Worm (Caenorhabditis elegans) whole organism, L1 larva: ENCODE data around the gene cdc-14.

Experiments
- Y116A8C.19 ChIP-seq: sonication (generic microtip); optimal IDR thresholded peaks from 2 replicates; lab custom pipeline; 2016; ENCODE audit warnings: missing compliant biosample characterization, missing genetic modification characterization, borderline replicate concordance
- alr-1 ChIP-seq: fragments of 200-800 bp; sonication (Bioruptor generic); optimal IDR thresholded peaks from 2 replicates; lab custom pipeline; 2018; ENCODE audit warnings: borderline replicate concordance, mild to moderate bottlenecking, missing genetic modification characterization, missing compliant biosample characterization
- ceh-90 ChIP-seq: sonication (generic microtip); optimal IDR thresholded peaks from 2 replicates; lab custom pipeline; 2016; ENCODE audit warnings: missing genetic modification characterization, missing compliant biosample characterization
- ces-1 ChIP-seq: fragments of 150-350 bp; optimal IDR thresholded peaks from 2 replicates; lab custom pipeline; 2014; ENCODE audit warnings: missing biosample characterization, missing genetic modification reagents, missing genetic modification characterization
- dsc-1 ChIP-seq: sonication (generic microtip); optimal IDR thresholded peaks from 2 replicates; lab custom pipeline; 2016; ENCODE audit warnings: mild to moderate bottlenecking, missing genetic modification characterization, missing compliant biosample characterization
- elt-3 ChIP-seq, 6 experiments: fragments of 150-350 bp in 1 of 6; sonication (generic microtip); optimal IDR thresholded peaks; 2 replicates each; lab custom pipeline; 2017 to 2018; ENCODE audit warnings: missing biosample characterization in 6 of 6, missing genetic modification characterization in 6 of 6, inconsistent platforms in 1 of 6
- mdl-1 ChIP-seq, 2 experiments: fragments of 150-350 bp; optimal IDR thresholded peaks; 2 replicates each; lab custom pipeline; 2014 to 2017; ENCODE audit warnings: missing biosample characterization in 2 of 2, missing genetic modification characterization in 2 of 2, inconsistent platforms in 1 of 2
- nhr-84 ChIP-seq: sonication (generic microtip); optimal IDR thresholded peaks from 2 replicates; lab custom pipeline; 2017; ENCODE audit warnings: missing biosample characterization, missing genetic modification characterization
- ztf-11 ChIP-seq, 2 experiments: sonication (generic microtip); optimal IDR thresholded peaks; 2 replicates each; lab custom pipeline; 2016 to 2017; ENCODE audit warnings: missing genetic modification characterization in 2 of 2, missing biosample characterization in 1 of 2, missing compliant biosample characterization in 1 of 2
- ztf-4 ChIP-seq: fragments of 150-350 bp; optimal IDR thresholded peaks from 2 replicates; lab custom pipeline; 2014; ENCODE audit warnings: missing biosample characterization, missing genetic modification characterization

DNA sequence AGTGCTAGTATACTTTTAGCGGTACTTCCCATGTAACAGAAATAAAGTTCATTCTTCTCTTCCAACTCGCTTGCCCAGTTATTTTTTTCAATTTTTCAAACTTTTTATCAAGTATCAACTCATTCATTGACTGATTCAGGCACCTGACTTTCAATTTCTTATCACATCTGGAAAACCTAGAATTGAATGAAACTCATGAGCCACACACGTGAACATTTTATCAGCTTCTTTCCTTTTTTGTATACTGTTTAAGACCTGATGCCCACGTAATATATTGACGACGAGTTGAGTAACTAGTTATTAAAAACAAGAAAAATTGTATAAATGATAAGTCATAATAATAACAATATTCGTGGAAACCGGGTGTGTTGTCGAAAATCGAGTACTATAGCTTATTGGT is 39.7 kb downstream of the cdc-14 start:
- TF ChIP-seq mdl-1 (tag; optimal IDR thresholded peaks at IDR 0.05; lab: Kevin White, UChicago) (no peak), ztf-4 (tag; lab: Kevin White, UChicago) (no peak), dsc-1 (no peak), ztf-11 (tag; optimal IDR thresholded peaks at IDR 0.05; lab: Kevin White, UChicago) (no peak), nhr-84 (tag; lab: Kevin White, UChicago) (no peak), elt-3 (tag; optimal IDR thresholded peaks at IDR 0.05; lab: Kevin White, UChicago) (no peak), Y116A8C.19 (tag; lab: Kevin White, UChicago) (no peak), alr-1 (no peak), ceh-90 (no peak), ces-1 (no peak)
